Worm (Caenorhabditis elegans) whole organism, L3 larva: Measurements from ENCODE around the gene AH6.17.

Source experiments
- lin-39 ChIP-seq: fragments of 150-350 bp; optimal IDR thresholded peaks from 2 replicates; lab custom pipeline; 2018; ENCODE audit warnings: missing biosample characterization, missing genetic modification reagents, missing genetic modification characterization
- nhr-23 ChIP-seq: fragments of 150-350 bp; optimal IDR thresholded peaks from 2 replicates; lab custom pipeline; 2014; ENCODE audit warnings: missing biosample characterization, missing genetic modification reagents, missing genetic modification characterization
- nhr-237 ChIP-seq: fragments of 150-350 bp; optimal IDR thresholded peaks from 2 replicates; lab custom pipeline; 2014; ENCODE audit warnings: missing biosample characterization, missing genetic modification characterization
- nhr-25 ChIP-seq: sonication (generic microtip); optimal IDR thresholded peaks from 2 replicates; lab custom pipeline; 2017; ENCODE audit warnings: missing biosample characterization, missing genetic modification characterization
- unc-62 ChIP-seq: fragments of 150-350 bp; sonication (generic microtip); optimal IDR thresholded peaks from 4 replicates; lab custom pipeline; 2014; ENCODE audit warnings: missing biosample characterization, missing genetic modification reagents, missing genetic modification characterization
- ztf-11 ChIP-seq: fragments of 150-350 bp; optimal IDR thresholded peaks from 2 replicates; lab custom pipeline; 2014; ENCODE audit warnings: missing biosample characterization, missing genetic modification characterization

ce11 chrII:9542785-9543184 lies 19.8 kb downstream of the AH6.17 start, which contains the start of gene sra-4:
- no peak for TF ChIP-seq ztf-11 (tag; lab: Kevin White, UChicago)
- TF ChIP-seq unc-62 (GFP tag; lab: Kevin White, UChicago) = no peak
- no peak for TF ChIP-seq nhr-25 (tag; lab: Kevin White, UChicago)
- no peak for TF ChIP-seq lin-39 (tag; lab: Kevin White, UChicago)
- TF ChIP-seq nhr-23 (tag; lab: Kevin White, UChicago) = no peak
- no peak for TF ChIP-seq nhr-237 (tag; lab: Kevin White, UChicago)
